Worm (Caenorhabditis elegans) whole organism, L3 larva: Measurements from ENCODE around the gene Y49E10.27.

ENCODE experiments used
- R02D3.7 ChIP-seq: fragments of 150-350 bp; optimal IDR thresholded peaks from 2 replicates; lab custom pipeline; 2014; ENCODE audit warnings: missing biosample characterization, missing genetic modification characterization
- ZK546.5 ChIP-seq: sonication (generic microtip); optimal IDR thresholded peaks from 2 replicates; lab custom pipeline; 2017; ENCODE audit warnings: missing biosample characterization, missing genetic modification characterization
- aly-2 ChIP-seq: fragments of 150-350 bp; optimal IDR thresholded peaks from 2 replicates; lab custom pipeline; 2014; ENCODE audit warnings: missing biosample characterization, missing genetic modification characterization
- ama-1 ChIP-seq: fragments of 150-350 bp; optimal IDR thresholded peaks from 2 replicates; lab custom pipeline; 2018
- egl-27 ChIP-seq: sonication (generic microtip); optimal IDR thresholded peaks from 4 replicates; lab custom pipeline; 2017; ENCODE audit warnings: missing biosample characterization, missing genetic modification reagents, missing genetic modification characterization
- egl-5 ChIP-seq: fragments of 150-350 bp; optimal IDR thresholded peaks from 2 replicates; lab custom pipeline; 2017; ENCODE audit warnings: missing biosample characterization, missing genetic modification reagents, missing genetic modification characterization, inconsistent platforms
- elt-2 ChIP-seq: sonication (generic microtip); optimal IDR thresholded peaks from 2 replicates; lab custom pipeline; 2016; ENCODE audit warnings: missing genetic modification reagents, mild to moderate bottlenecking, missing genetic modification characterization, missing compliant biosample characterization
- lsy-12 ChIP-seq: sonication (generic microtip); optimal IDR thresholded peaks from 2 replicates; lab custom pipeline; 2016; ENCODE audit warnings: mild to moderate bottlenecking, missing genetic modification characterization, missing compliant biosample characterization
- mdl-1 ChIP-seq: fragments of 150-350 bp; optimal IDR thresholded peaks from 2 replicates; lab custom pipeline; 2014; ENCODE audit warnings: missing biosample characterization, missing genetic modification characterization
- nhr-43 ChIP-seq: sonication (generic microtip); optimal IDR thresholded peaks from 2 replicates; lab custom pipeline; 2016; ENCODE audit warnings: mild to moderate bottlenecking, missing genetic modification characterization, missing compliant biosample characterization; ENCODE audit not compliant: poor library complexity, severe bottlenecking
- nhr-77 ChIP-seq: fragments of 150-350 bp; optimal IDR thresholded peaks from 2 replicates; lab custom pipeline; 2014; ENCODE audit warnings: missing biosample characterization, missing genetic modification characterization
- pha-4 ChIP-seq: fragments of 150-350 bp; optimal IDR thresholded peaks from 2 replicates; lab custom pipeline; 2014; ENCODE audit warnings: missing biosample characterization, missing genetic modification reagents, missing genetic modification characterization
- unc-62 ChIP-seq: fragments of 150-350 bp; sonication (generic microtip); optimal IDR thresholded peaks from 4 replicates; lab custom pipeline; 2014; ENCODE audit warnings: missing biosample characterization, missing genetic modification reagents, missing genetic modification characterization

DNA sequence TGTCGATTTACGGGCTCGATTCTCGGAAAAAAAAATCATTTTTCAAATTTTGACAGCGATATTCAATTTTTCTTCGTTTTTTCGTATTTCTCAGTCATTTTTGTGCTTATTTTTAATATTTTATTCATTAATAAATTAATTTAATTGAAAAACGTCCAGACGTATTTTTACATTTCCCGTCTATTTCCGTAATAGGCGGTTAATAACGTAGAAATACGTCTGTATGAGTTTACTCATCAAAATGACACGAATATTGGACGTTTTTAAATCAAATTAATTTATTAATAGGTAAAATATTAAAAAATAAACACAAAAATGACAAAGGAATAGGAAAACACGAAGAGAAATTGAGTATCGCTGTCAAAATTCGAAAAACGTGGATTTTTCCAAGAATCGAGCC lies 9.5 kb upstream of the Y49E10.27 start:
- TF ChIP-seq lsy-12 (tag; lab: Kevin White, UChicago): no peak
- no peak for TF ChIP-seq ama-1 (lab: Kevin White, UChicago)
- no peak for TF ChIP-seq pha-4
- no peak for TF ChIP-seq elt-2 (tag; lab: Kevin White, UChicago)
- no peak for TF ChIP-seq egl-5
- TF ChIP-seq unc-62: no peak
- no peak for TF ChIP-seq ZK546.5 (tag; lab: Kevin White, UChicago)
- no peak for TF ChIP-seq egl-27 (tag; lab: Kevin White, UChicago)
- TF ChIP-seq mdl-1: no peak
- no peak for TF ChIP-seq R02D3.7
- TF ChIP-seq nhr-77 (tag; lab: Kevin White, UChicago): no peak
- TF ChIP-seq nhr-43 (tag; lab: Kevin White, UChicago): no peak
- no peak for TF ChIP-seq aly-2
